Worm (Caenorhabditis elegans) whole organism, young adult: Measurements from ENCODE around the gene fbxc-7.

Source experiments
- ama-1 ChIP-seq, 3 experiments: fragments of 150-350 bp in 1 of 3; sonication (generic microtip) in 2 of 3; optimal IDR thresholded peaks; 2 replicates each; lab custom pipeline; 2014 to 2018; ENCODE audit warnings: missing biosample characterization in 2 of 3, missing genetic modification characterization in 2 of 3, missing genetic modification reagents in 2 of 3
- egrh-3 ChIP-seq: fragments of 200-800 bp; sonication (Bioruptor generic); IDR thresholded peaks from 2 replicates; pipeline ENCODE4 v1.3.6; 2022; ENCODE audit warnings: missing genetic modification reagents, missing genetic modification characterization, missing compliant biosample characterization
- pha-4 ChIP-seq: fragments of 150-350 bp; sonication (generic microtip); optimal IDR thresholded peaks from 2 replicates; lab custom pipeline; 2014; ENCODE audit warnings: missing biosample characterization, missing genetic modification reagents, missing genetic modification characterization
- repo-1 ChIP-seq: sonication (generic microtip); optimal IDR thresholded peaks from 2 replicates; lab custom pipeline; 2017; ENCODE audit warnings: mild to moderate bottlenecking, missing genetic modification characterization, missing compliant biosample characterization
- unc-62 ChIP-seq: fragments of 150-350 bp; optimal IDR thresholded peaks from 2 replicates; lab custom pipeline; 2014; ENCODE audit warnings: missing biosample characterization, missing genetic modification reagents, missing genetic modification characterization

DNA sequence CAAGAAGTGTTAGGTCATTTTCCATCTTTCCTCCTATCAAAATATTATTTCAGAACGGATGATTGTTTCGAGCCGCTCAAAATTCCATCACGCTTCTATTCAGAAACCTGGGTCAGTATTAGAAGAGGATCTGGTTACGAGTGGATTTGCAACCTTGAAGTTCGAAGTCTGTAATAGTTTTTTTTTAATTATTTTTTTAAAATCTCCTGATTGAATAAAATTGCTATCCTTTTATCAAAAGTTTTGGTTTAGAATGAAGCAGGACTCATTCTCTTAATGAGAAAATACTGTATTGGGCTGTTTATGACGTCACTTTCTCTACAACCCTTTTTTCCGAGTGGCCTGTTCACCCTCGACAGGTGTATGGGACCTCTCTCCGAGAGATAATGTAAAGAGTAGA lies 33.7 kb downstream of the fbxc-7 start, which contains the start of gene fbxc-39:
- TF ChIP-seq ama-1 (optimal IDR thresholded peaks at IDR 0.05; lab: Kevin White, UChicago), result no peak
- no peak for TF ChIP-seq ama-1 (GFP tag; optimal IDR thresholded peaks at IDR 0.05; lab: Kevin White, UChicago)
- no peak for TF ChIP-seq pha-4 (tag; lab: Kevin White, UChicago)
- no peak for TF ChIP-seq repo-1
- no peak for TF ChIP-seq egrh-3 (GFP tag; lab: Robert Waterston, UW)
- TF ChIP-seq unc-62 (GFP tag; lab: Kevin White, UChicago), result no peak
